Fruit fly (Drosophila melanogaster): ENCODE measurements around the gene COX4.

DNA sequence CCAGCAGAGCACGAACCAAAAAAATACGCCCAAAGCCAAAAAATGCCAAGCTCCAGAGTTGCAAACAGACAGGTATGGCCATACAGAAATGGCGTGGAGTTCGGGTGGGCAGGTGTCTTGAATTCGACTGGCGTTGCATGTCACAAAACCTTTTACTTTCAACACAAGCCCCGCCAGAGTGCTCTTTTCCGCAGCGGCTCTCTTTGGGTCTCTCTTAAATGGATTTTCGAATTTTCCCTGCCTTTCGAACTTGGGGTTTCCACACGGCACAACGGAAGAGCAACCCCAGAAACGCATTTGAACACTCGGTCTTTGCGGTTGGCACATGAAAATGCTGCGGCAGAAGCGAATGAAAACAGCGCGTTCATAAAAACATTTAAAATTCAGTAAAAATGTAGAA lies 40.7 kb upstream of the COX4 start:
- TF ChIP-seq CG12744 (GFP tag; optimal IDR thresholded peaks at IDR 0.05) = no peak
- TF ChIP-seq mld (GFP tag; IDR thresholded peaks at IDR 0.05; ENCODE audit: partially characterized antibody) = no peak
- TF ChIP-seq CG34224 (GFP tag; IDR thresholded peaks at IDR 0.05; ENCODE audit: partially characterized antibody) = no peak
- no peak for TF ChIP-seq CG15479 (GFP tag; optimal IDR thresholded peaks at IDR 0.05)
- no peak for TF ChIP-seq CG2199 (GFP tag; IDR thresholded peaks at IDR 0.05)
- no peak for TF ChIP-seq nmo (GFP tag; optimal IDR thresholded peaks at IDR 0.05)
- TF ChIP-seq nom (GFP tag; optimal IDR thresholded peaks at IDR 0.05) = no peak
- no peak for TF ChIP-seq Neu2 (GFP tag; optimal IDR thresholded peaks at IDR 0.05; ENCODE audit: borderline replicate concordance)
- no peak for TF ChIP-seq CG31365 (tag; optimal IDR thresholded peaks at IDR 0.05)
- TF ChIP-seq pan (optimal IDR thresholded peaks at IDR 0.05) = no peak
- no peak for TF ChIP-seq pan (GFP tag; optimal IDR thresholded peaks at IDR 0.05 in 1 of 2, IDR thresholded peaks at IDR 0.05 in 1 of 2)
- no peak for TF ChIP-seq Ravus (GFP tag; IDR thresholded peaks at IDR 0.05)
